Worm (Caenorhabditis elegans) whole organism, L4 larva: ENCODE data around the gene rpl-15.
A peak's percentile ranks its signal among the peaks of the same experiment; 100 is the strongest.

Source experiments
- D1046.2 ChIP-seq: fragments of 200-800 bp; sonication (Bioruptor generic); IDR thresholded peaks from 2 replicates; pipeline ENCODE4 v1.3.6; 2022; ENCODE audit warnings: missing genetic modification characterization, missing compliant biosample characterization
- F44E2.7 ChIP-seq: fragments of 200-800 bp; sonication (Bioruptor generic); IDR thresholded peaks from 2 replicates; pipeline ENCODE4 v2.1.2; 2022; ENCODE audit warnings: missing genetic modification characterization, missing compliant biosample characterization
- T20F7.1 ChIP-seq: fragments of 200-800 bp; sonication (Bioruptor generic); optimal IDR thresholded peaks from 2 replicates; lab custom pipeline; 2018; ENCODE audit warnings: mild to moderate bottlenecking, missing genetic modification characterization, missing compliant biosample characterization
- aha-1 ChIP-seq: fragments of 150-350 bp; peaks from one replicate; lab custom pipeline; 2014; ENCODE audit warnings: missing biosample characterization, missing genetic modification characterization
- ceh-20 ChIP-seq: fragments of 200-800 bp; sonication (Bioruptor generic); IDR thresholded peaks from 2 replicates; pipeline ENCODE4 v1.3.6; 2022; ENCODE audit warnings: missing genetic modification reagents, missing genetic modification characterization, missing compliant biosample characterization
- ceh-32 ChIP-seq: sonication (generic microtip); optimal IDR thresholded peaks from 2 replicates; lab custom pipeline; 2016; ENCODE audit warnings: mild to moderate bottlenecking, missing genetic modification characterization, missing compliant biosample characterization; ENCODE audit not compliant: poor library complexity
- daf-12 ChIP-seq: fragments of 150-350 bp; optimal IDR thresholded peaks from 2 replicates; lab custom pipeline; 2014; ENCODE audit warnings: missing biosample characterization, missing genetic modification reagents, missing genetic modification characterization
- daf-16 ChIP-seq, 3 experiments: sonication (generic microtip); optimal IDR thresholded peaks; 2 replicates each; lab custom pipeline; 2016 to 2017; ENCODE audit warnings: missing genetic modification characterization in 3 of 3, missing genetic modification reagents in 3 of 3, mild to moderate bottlenecking in 2 of 3, missing compliant biosample characterization in 2 of 3, missing biosample characterization in 1 of 3, moderate library complexity in 1 of 3
- daf-19 ChIP-seq: fragments of 200-800 bp; sonication (Bioruptor generic); conservative IDR thresholded peaks from 2 replicates; pipeline ENCODE4 v1.3.6; 2022; ENCODE audit warnings: missing genetic modification characterization, missing compliant biosample characterization
- dmd-6 ChIP-seq: fragments of 200-800 bp; sonication (Bioruptor generic); IDR thresholded peaks from 2 replicates; pipeline ENCODE4 v1.3.6; 2022; ENCODE audit warnings: missing genetic modification reagents, missing genetic modification characterization, missing compliant biosample characterization
- dmd-8 ChIP-seq: fragments of 200-800 bp; sonication (Bioruptor generic); IDR thresholded peaks from 2 replicates; pipeline ENCODE4 v1.3.6; 2022; ENCODE audit warnings: missing genetic modification characterization, missing compliant biosample characterization
- fos-1 ChIP-seq: fragments of 150-350 bp; optimal IDR thresholded peaks from 2 replicates; lab custom pipeline; 2014; ENCODE audit warnings: missing biosample characterization, missing genetic modification characterization
- hlh-11 ChIP-seq: fragments of 200-800 bp; sonication (Bioruptor generic); optimal IDR thresholded peaks from 2 replicates; lab custom pipeline; 2018; ENCODE audit warnings: mild to moderate bottlenecking, missing genetic modification characterization, missing compliant biosample characterization
- hlh-30 ChIP-seq: sonication (generic microtip); optimal IDR thresholded peaks from 2 replicates; lab custom pipeline; 2017; ENCODE audit warnings: antibody characterized with exemption, mild to moderate bottlenecking, missing genetic modification characterization, missing compliant biosample characterization; ENCODE audit not compliant: insufficient read depth
- lin-13 ChIP-seq: fragments of 150-350 bp; optimal IDR thresholded peaks from 2 replicates; lab custom pipeline; 2014; ENCODE audit warnings: missing biosample characterization, missing genetic modification reagents, missing genetic modification characterization
- lin-15B ChIP-seq: fragments of 150-350 bp; sonication (generic microtip); optimal IDR thresholded peaks from 3 replicates; lab custom pipeline; 2014; ENCODE audit warnings: missing biosample characterization, missing genetic modification characterization
- madf-9 ChIP-seq: fragments of 200-800 bp; sonication (Bioruptor generic); conservative IDR thresholded peaks from 2 replicates; pipeline ENCODE4 v1.3.6; 2022; ENCODE audit warnings: missing genetic modification reagents, missing genetic modification characterization, missing compliant biosample characterization
- mdl-1 ChIP-seq, 2 experiments: fragments of 150-350 bp in 1 of 2; sonication (generic microtip) in 1 of 2; optimal IDR thresholded peaks; 2 replicates each; lab custom pipeline; 2014 to 2017; ENCODE audit warnings: missing biosample characterization in 2 of 2, missing genetic modification characterization in 2 of 2
- mxl-2 ChIP-seq: fragments of 200-800 bp; sonication (Bioruptor generic); conservative IDR thresholded peaks from 2 replicates; pipeline ENCODE4 v1.3.6; 2022; ENCODE audit warnings: missing genetic modification reagents, missing genetic modification characterization, missing compliant biosample characterization
- mxl-3 ChIP-seq: fragments of 200-800 bp; sonication (Bioruptor generic); optimal IDR thresholded peaks from 2 replicates; lab custom pipeline; 2018; ENCODE audit warnings: mild to moderate bottlenecking, missing genetic modification characterization, missing compliant biosample characterization
- nhr-237 ChIP-seq: sonication (generic microtip); optimal IDR thresholded peaks from 2 replicates; lab custom pipeline; 2017; ENCODE audit warnings: missing biosample characterization, missing genetic modification characterization
- nhr-41 ChIP-seq: fragments of 200-800 bp; sonication (Bioruptor generic); IDR thresholded peaks from 2 replicates; pipeline ENCODE4 v1.3.6; 2022; ENCODE audit warnings: missing genetic modification reagents, missing genetic modification characterization, missing compliant biosample characterization
- nhr-48 ChIP-seq: sonication (generic microtip); optimal IDR thresholded peaks from 2 replicates; lab custom pipeline; 2016; ENCODE audit warnings: mild to moderate bottlenecking, missing genetic modification characterization, missing compliant biosample characterization
- nhr-76 ChIP-seq: fragments of 150-350 bp; optimal IDR thresholded peaks from 2 replicates; lab custom pipeline; 2014; ENCODE audit warnings: missing biosample characterization, missing genetic modification characterization
- nhr-77 ChIP-seq: fragments of 150-350 bp; optimal IDR thresholded peaks from 2 replicates; lab custom pipeline; 2014; ENCODE audit warnings: missing biosample characterization, missing genetic modification characterization
- pqm-1 ChIP-seq: sonication (generic microtip); optimal IDR thresholded peaks from 2 replicates; lab custom pipeline; 2017; ENCODE audit warnings: missing biosample characterization, missing genetic modification characterization
- snpc-4 ChIP-seq: fragments of 150-350 bp; optimal IDR thresholded peaks from 2 replicates; lab custom pipeline; 2014; ENCODE audit warnings: missing biosample characterization, missing genetic modification characterization
- tra-1 ChIP-seq: fragments of 200-800 bp; sonication (Bioruptor generic); IDR thresholded peaks from 2 replicates; pipeline ENCODE4 v1.3.6; 2022; ENCODE audit warnings: missing genetic modification reagents, missing genetic modification characterization, missing compliant biosample characterization
- unc-130 ChIP-seq: sonication (generic microtip); optimal IDR thresholded peaks from 2 replicates; lab custom pipeline; 2016; ENCODE audit warnings: missing genetic modification reagents, missing genetic modification characterization, missing compliant biosample characterization
- unc-62 ChIP-seq, 3 experiments: fragments of 150-350 bp in 1 of 3; sonication (generic microtip); optimal IDR thresholded peaks in 2 of 3; peaks in 1 of 3; 1 replicate in 1 of 3; 2 replicates in 2 of 3; lab custom pipeline; 2014 to 2017; ENCODE audit warnings: missing biosample characterization in 3 of 3, missing genetic modification characterization in 3 of 3, missing genetic modification reagents in 3 of 3, missing genotype in 1 of 3
- zfp-3 ChIP-seq: fragments of 200-800 bp; sonication (Bioruptor generic); conservative IDR thresholded peaks from 2 replicates; pipeline ENCODE4 v1.3.6; 2022; ENCODE audit warnings: missing genetic modification reagents, missing genetic modification characterization, missing compliant biosample characterization
- zip-2 ChIP-seq: fragments of 150-350 bp; optimal IDR thresholded peaks from 2 replicates; lab custom pipeline; 2014; ENCODE audit warnings: missing biosample characterization, missing genetic modification characterization

The rpl-15 gene

ce11 chrIV:643481-643880 is 10.9 kb downstream of the rpl-15 start:
- TF ChIP-seq ceh-20: no peak
- no peak for TF ChIP-seq nhr-41 (GFP tag; lab: Robert Waterston, UW)
- no peak for TF ChIP-seq ceh-32
- TF ChIP-seq dmd-8 (GFP tag; lab: Robert Waterston, UW): no peak
- TF ChIP-seq aha-1 (tag; lab: Kevin White, UChicago): no peak
- TF ChIP-seq zfp-3: no peak
- no peak for TF ChIP-seq daf-16 (GFP tag; optimal IDR thresholded peaks at IDR 0.05; lab: Kevin White, UChicago)
- TF ChIP-seq daf-16 (tag; optimal IDR thresholded peaks at IDR 0.05; lab: Kevin White, UChicago): no peak
- TF ChIP-seq T20F7.1 (GFP tag; lab: Kevin White, UChicago): no peak
- no peak for TF ChIP-seq daf-12 (tag; lab: Kevin White, UChicago)
- TF ChIP-seq lin-15B (tag; lab: Kevin White, UChicago): no peak
- TF ChIP-seq daf-19 (GFP tag; lab: Robert Waterston, UW): no peak
- TF ChIP-seq nhr-237 (tag; lab: Kevin White, UChicago): no peak

ce11 chrIV:639167-639566 is 15.2 kb downstream of the rpl-15 start:
- no peak for TF ChIP-seq madf-9 (GFP tag; lab: Robert Waterston, UW)
- TF ChIP-seq unc-62 (GFP tag; optimal IDR thresholded peaks at IDR 0.05 in 1 of 2; lab: Kevin White, UChicago): peak in 1 of 2 experiments; percentile 42
- no peak for TF ChIP-seq unc-62 (tag; optimal IDR thresholded peaks at IDR 0.05; lab: Kevin White, UChicago)
- peak; percentile 72 for TF ChIP-seq aha-1 (tag; lab: Kevin White, UChicago)

- TF ChIP-seq mxl-3 (GFP tag; lab: Kevin White, UChicago) (peak; percentile 70), tra-1 (GFP tag; lab: Robert Waterston, UW) (no peak), unc-130 (GFP tag; lab: Kevin White, UChicago) (no peak), mxl-2 (no peak), dmd-6 (GFP tag; lab: Robert Waterston, UW) (peak; percentile 36; the same call in 1 of the 2 replicates), snpc-4 (no peak), nhr-48 (tag; lab: Kevin White, UChicago) (peak; percentile 60), F44E2.7 (GFP tag; lab: Robert Waterston, UW) (no peak), hlh-30 (tag; lab: Kevin White, UChicago) (peak; percentile 65), lin-13 (GFP tag; lab: Kevin White, UChicago) (no peak), nhr-77 (tag; lab: Kevin White, UChicago) (no peak)
Observed at ce11 chrIV:633565-633964, 20.8 kb downstream of the rpl-15 start.

ce11 chrIV:631869-632268 is 22.5 kb downstream of the rpl-15 start:
- TF ChIP-seq zip-2 (no peak), daf-16 (GFP tag; optimal IDR thresholded peaks at IDR 0.05; lab: Kevin White, UChicago) (no peak), daf-16 (tag; optimal IDR thresholded peaks at IDR 0.05; lab: Kevin White, UChicago) (peak; percentile 42), dmd-6 (GFP tag; lab: Robert Waterston, UW) (peak; percentile 74), mxl-3 (GFP tag; lab: Kevin White, UChicago) (no peak), nhr-76 (tag; lab: Kevin White, UChicago) (no peak), D1046.2 (0 out of 2 replicates have a peak, but pooled peaks have one; percentile 23), hlh-11 (peak; percentile 20), madf-9 (GFP tag; lab: Robert Waterston, UW) (0 out of 2 replicates have a peak, but pooled peaks have one; percentile 13)

- TF ChIP-seq aha-1 (tag; lab: Kevin White, UChicago) (peak; percentile 95), mdl-1 (tag; optimal IDR thresholded peaks at IDR 0.05; lab: Kevin White, UChicago) (no peak), pqm-1 (tag; lab: Kevin White, UChicago) (no peak), fos-1 (tag; lab: Kevin White, UChicago) (no peak), unc-62 (GFP tag; optimal IDR thresholded peaks at IDR 0.05 in 1 of 2; lab: Kevin White, UChicago) (peak in 1 of 2 experiments; percentile 46), unc-62 (tag; optimal IDR thresholded peaks at IDR 0.05; lab: Kevin White, UChicago) (no peak), F44E2.7 (GFP tag; lab: Robert Waterston, UW) (no peak)
- TF ChIP-seq, all 104 proteins: peak for 2
Observed at ce11 chrIV:630598-630997, 23.8 kb downstream of the rpl-15 start.
